Worm (Caenorhabditis elegans) whole organism, L2 larva: ENCODE results near the gene unc-60.

Experiments used
- C34F6.9 ChIP-seq: fragments of 150-350 bp; optimal IDR thresholded peaks from 2 replicates; lab custom pipeline; 2014; ENCODE audit warnings: missing biosample characterization, missing genetic modification characterization
- alr-1 ChIP-seq: fragments of 150-350 bp; optimal IDR thresholded peaks from 2 replicates; lab custom pipeline; 2014; ENCODE audit warnings: missing biosample characterization, missing genetic modification characterization
- ama-1 ChIP-seq: fragments of 150-350 bp; optimal IDR thresholded peaks from 2 replicates; lab custom pipeline; 2018; ENCODE audit warnings: inconsistent platforms
- ceh-82 ChIP-seq: fragments of 150-350 bp; optimal IDR thresholded peaks from 2 replicates; lab custom pipeline; 2014; ENCODE audit warnings: missing biosample characterization, missing genetic modification characterization
- crh-2 ChIP-seq: sonication (generic microtip); optimal IDR thresholded peaks from 2 replicates; lab custom pipeline; 2017; ENCODE audit warnings: missing biosample characterization, missing genetic modification characterization
- elt-1 ChIP-seq: fragments of 150-350 bp; optimal IDR thresholded peaks from 2 replicates; lab custom pipeline; 2014; ENCODE audit warnings: missing biosample characterization, missing genetic modification characterization
- elt-3 ChIP-seq: sonication (generic microtip); optimal IDR thresholded peaks from 2 replicates; lab custom pipeline; 2017; ENCODE audit warnings: missing biosample characterization, missing genetic modification characterization
- fos-1 ChIP-seq: fragments of 150-350 bp; optimal IDR thresholded peaks from 2 replicates; lab custom pipeline; 2014; ENCODE audit warnings: missing biosample characterization, missing genetic modification characterization
- gmeb-1 ChIP-seq: fragments of 150-350 bp; optimal IDR thresholded peaks from 2 replicates; lab custom pipeline; 2014; ENCODE audit warnings: missing biosample characterization, missing genetic modification characterization
- lin-11 ChIP-seq: fragments of 150-350 bp; sonication (generic microtip); optimal IDR thresholded peaks from 2 replicates; lab custom pipeline; 2014; ENCODE audit warnings: missing biosample characterization, missing genetic modification characterization, inconsistent platforms, mixed read lengths
- lsy-2 ChIP-seq, 2 experiments: fragments of 150-350 bp in 1 of 2; sonication (generic microtip) in 1 of 2; optimal IDR thresholded peaks; 2 replicates each; lab custom pipeline; 2014 to 2017; ENCODE audit warnings: missing biosample characterization in 2 of 2, missing genetic modification characterization in 2 of 2
- mab-5 ChIP-seq: fragments of 150-350 bp; optimal IDR thresholded peaks from 2 replicates; lab custom pipeline; 2014; ENCODE audit warnings: missing biosample characterization, missing genetic modification characterization
- mbf-1 ChIP-seq: sonication (generic microtip); optimal IDR thresholded peaks from 2 replicates; lab custom pipeline; 2017; ENCODE audit warnings: missing biosample characterization, missing genetic modification characterization
- nhr-10 ChIP-seq: sonication (generic microtip); optimal IDR thresholded peaks from 2 replicates; lab custom pipeline; 2017; ENCODE audit warnings: missing biosample characterization, missing genetic modification characterization
- nhr-11 ChIP-seq: fragments of 150-350 bp; optimal IDR thresholded peaks from 2 replicates; lab custom pipeline; 2014; ENCODE audit warnings: missing biosample characterization, missing genetic modification characterization
- nhr-129 ChIP-seq: fragments of 150-350 bp; optimal IDR thresholded peaks from 2 replicates; lab custom pipeline; 2014; ENCODE audit warnings: missing biosample characterization, missing genetic modification characterization
- nhr-237 ChIP-seq: fragments of 150-350 bp; optimal IDR thresholded peaks from 2 replicates; lab custom pipeline; 2014; ENCODE audit warnings: missing biosample characterization, missing genetic modification characterization
- nhr-25 ChIP-seq: fragments of 150-350 bp; sonication (generic microtip); optimal IDR thresholded peaks from 3 replicates; lab custom pipeline; 2014; ENCODE audit warnings: missing biosample characterization, missing genetic modification characterization
- peb-1 ChIP-seq: fragments of 150-350 bp; optimal IDR thresholded peaks from 2 replicates; lab custom pipeline; 2014; ENCODE audit warnings: missing biosample characterization, missing genetic modification characterization
- skn-1 ChIP-seq: sonication (generic microtip); optimal IDR thresholded peaks from 2 replicates; lab custom pipeline; 2017; ENCODE audit warnings: missing biosample characterization, missing genetic modification characterization
- sma-3 ChIP-seq: sonication (generic microtip); optimal IDR thresholded peaks from 2 replicates; lab custom pipeline; 2016; ENCODE audit warnings: missing genetic modification reagents, missing genetic modification characterization, missing compliant biosample characterization
- sma-9 ChIP-seq, 2 experiments: fragments of 150-350 bp in 1 of 2; sonication (generic microtip) in 1 of 2; optimal IDR thresholded peaks; 2 replicates each; lab custom pipeline; 2014 to 2016; ENCODE audit warnings: missing genetic modification characterization in 2 of 2, mild to moderate bottlenecking in 1 of 2, missing biosample characterization in 1 of 2, missing compliant biosample characterization in 1 of 2, missing genetic modification reagents in 1 of 2, moderate library complexity in 1 of 2
- snpc-4 ChIP-seq: fragments of 150-350 bp; optimal IDR thresholded peaks from 2 replicates; lab custom pipeline; 2014; ENCODE audit warnings: missing biosample characterization, missing genetic modification characterization
- unc-39 ChIP-seq: fragments of 150-350 bp; optimal IDR thresholded peaks from 2 replicates; lab custom pipeline; 2014; ENCODE audit warnings: missing biosample characterization, missing genetic modification characterization
- unc-55 ChIP-seq: fragments of 150-350 bp; sonication (generic microtip); optimal IDR thresholded peaks from 3 replicates; lab custom pipeline; 2014; ENCODE audit warnings: missing biosample characterization, missing genetic modification reagents, missing genetic modification characterization
- zag-1 ChIP-seq: fragments of 150-350 bp; optimal IDR thresholded peaks from 2 replicates; lab custom pipeline; 2014; ENCODE audit warnings: missing biosample characterization, missing genetic modification characterization
- ztf-1 ChIP-seq: fragments of 200-800 bp; sonication (Bioruptor generic); conservative IDR thresholded peaks from 2 replicates; pipeline ENCODE4 v1.3.6; 2022; ENCODE audit warnings: missing genetic modification characterization, missing compliant biosample characterization
- ztf-11 ChIP-seq: sonication (generic microtip); optimal IDR thresholded peaks from 2 replicates; lab custom pipeline; 2017; ENCODE audit warnings: missing biosample characterization, missing genetic modification characterization
- ztf-4 ChIP-seq: fragments of 150-350 bp; optimal IDR thresholded peaks from 2 replicates; lab custom pipeline; 2014; ENCODE audit warnings: missing biosample characterization, missing genetic modification characterization

unc-60 gene

DNA sequence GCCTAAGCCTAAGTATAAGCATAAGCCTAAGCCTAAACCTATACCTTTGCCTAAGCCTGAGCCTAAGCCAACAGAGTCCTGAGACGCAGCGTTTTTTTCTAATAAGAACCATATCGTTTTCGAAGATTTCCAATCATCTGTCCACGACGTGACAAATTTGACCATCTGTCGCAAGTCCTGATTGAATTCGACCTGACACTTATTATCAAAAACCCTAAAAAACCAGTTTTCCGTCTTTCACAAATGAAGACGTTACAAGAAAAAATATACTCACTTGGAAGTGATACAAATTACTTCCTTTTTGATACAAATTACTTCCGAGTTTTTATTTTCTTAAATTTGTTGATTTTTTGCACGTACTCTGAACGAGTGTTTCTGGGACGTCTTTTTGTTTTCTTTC, 36.7 kb upstream of the unc-60 start:
- TF ChIP-seq lsy-2 (tag; optimal IDR thresholded peaks at IDR 0.05; lab: Kevin White, UChicago) (no peak), nhr-129 (tag; lab: Kevin White, UChicago) (no peak), C34F6.9 (tag; lab: Kevin White, UChicago) (no peak), zag-1 (tag; lab: Kevin White, UChicago) (no peak), crh-2 (tag; lab: Kevin White, UChicago) (no peak), nhr-25 (peak; percentile 10)

DNA sequence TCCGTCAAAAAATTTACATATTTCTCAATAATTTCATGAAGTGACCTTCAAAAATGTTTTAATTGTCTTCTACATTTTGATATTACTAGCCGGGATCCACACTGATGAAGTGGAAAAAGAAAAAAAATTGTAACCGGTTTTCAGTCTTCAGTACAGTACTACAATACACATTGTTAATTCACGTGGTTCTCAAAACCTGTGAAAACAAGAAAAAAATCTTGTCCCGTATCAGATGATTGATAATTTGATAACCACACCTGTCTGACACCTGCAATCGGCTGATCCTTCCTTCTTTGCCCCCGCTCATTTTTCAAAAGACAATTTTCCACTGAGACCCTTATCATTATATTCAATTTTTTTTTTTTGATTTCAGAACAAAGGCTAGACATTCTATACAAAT, 36.1 kb upstream of the unc-60 start, which contains the start of gene R09B5.11:
R09B5.11 (plus strand) TSS at position 374 of the 400 bp plus-strand sequence.
- TF ChIP-seq ztf-4 (tag; lab: Kevin White, UChicago): no peak
- TF ChIP-seq nhr-25: peak; percentile 19
- peak; percentile 8 for TF ChIP-seq sma-9 (GFP tag; optimal IDR thresholded peaks at IDR 0.05; lab: Kevin White, UChicago)
- TF ChIP-seq sma-9 (tag; optimal IDR thresholded peaks at IDR 0.05; lab: Kevin White, UChicago): no peak
- no peak for TF ChIP-seq snpc-4 (tag; lab: Kevin White, UChicago)
- TF ChIP-seq skn-1 (tag; lab: Kevin White, UChicago): no peak
- TF ChIP-seq sma-3 (GFP tag; lab: Kevin White, UChicago): peak; percentile 41
- TF ChIP-seq elt-3 (tag; lab: Kevin White, UChicago): no peak
- no peak for TF ChIP-seq peb-1
- no peak for TF ChIP-seq nhr-10 (tag; lab: Kevin White, UChicago)
- peak; percentile 16 for TF ChIP-seq gmeb-1 (tag; lab: Kevin White, UChicago)

DNA sequence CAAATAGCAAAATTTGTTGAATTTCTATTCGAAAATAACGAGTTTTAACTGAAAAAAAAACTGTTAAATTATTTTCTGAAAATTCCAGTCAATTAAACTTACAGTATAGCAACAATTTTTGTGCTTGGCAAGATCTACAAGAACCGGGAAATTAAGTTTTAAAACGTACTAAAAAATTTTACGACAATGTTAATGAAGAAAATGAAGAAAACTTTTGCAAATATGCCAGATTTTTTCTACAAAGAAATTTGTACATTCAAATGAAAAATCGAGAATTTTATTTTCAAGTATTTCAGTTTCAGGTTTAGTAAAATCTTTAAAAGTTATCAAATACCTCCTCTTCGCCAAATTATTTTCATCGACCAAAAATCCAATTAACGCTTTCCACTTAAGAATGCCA, 32.8 kb upstream of the unc-60 start, which contains the start of gene cnc-11:
cnc-11 (plus strand) TSS at position 301 of the 400 bp plus-strand sequence.
- TF ChIP-seq fos-1: no peak
- TF ChIP-seq skn-1 (tag; lab: Kevin White, UChicago): no peak
- no peak for TF ChIP-seq mbf-1

DNA sequence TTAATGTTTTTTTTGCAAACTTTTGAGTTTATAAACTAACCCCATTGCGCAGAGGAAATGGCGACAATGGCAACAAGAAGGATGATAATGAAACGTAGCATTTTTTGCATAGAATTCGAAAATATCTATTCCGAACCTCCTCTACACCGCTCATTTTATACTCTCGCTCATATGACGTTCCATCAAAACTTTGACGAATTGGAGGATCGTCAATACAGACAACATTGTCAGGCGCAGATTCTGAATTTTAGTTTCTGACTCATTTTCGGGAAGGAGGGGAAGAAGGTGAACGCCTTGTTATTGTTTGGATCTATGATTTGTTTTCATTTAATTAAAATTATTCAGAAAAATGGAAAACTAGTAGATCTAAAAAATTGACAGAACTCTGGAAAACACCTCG, 30.7 kb upstream of the unc-60 start, which contains the start of gene cnc-1:
cnc-1 (minus strand) TSS at position 101 of the 400 bp plus-strand sequence.
- TF ChIP-seq ztf-11 (tag; lab: Kevin White, UChicago): no peak
- TF ChIP-seq sma-3 (GFP tag; lab: Kevin White, UChicago): no peak
- TF ChIP-seq ztf-4 (tag; lab: Kevin White, UChicago): no peak
- no peak for TF ChIP-seq nhr-10 (tag; lab: Kevin White, UChicago)
- TF ChIP-seq ztf-1 (GFP tag; lab: Robert Waterston, UW): no peak
- no peak for TF ChIP-seq nhr-25
- TF ChIP-seq, all 48 proteins: peak for 0

DNA sequence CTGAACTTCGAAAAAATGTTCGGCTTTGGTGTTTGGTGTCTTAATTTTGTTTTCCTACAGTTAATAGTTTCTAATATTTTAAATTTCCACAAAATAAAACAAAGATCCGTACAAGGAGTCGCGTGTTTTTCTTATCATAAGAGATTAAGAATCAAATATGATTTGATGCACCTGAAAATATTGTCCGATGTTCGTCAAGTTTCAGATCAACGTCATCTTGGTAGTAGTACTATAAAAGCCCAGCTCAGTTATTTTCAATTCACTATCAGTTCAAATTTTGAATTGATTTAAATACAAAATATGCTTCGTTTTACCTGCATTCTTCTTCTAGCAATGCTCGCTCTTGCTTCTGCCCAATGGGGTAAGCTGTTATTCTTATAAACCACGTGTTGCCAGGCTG, 29.8 kb upstream of the unc-60 start, which contains the start of gene cnc-5:
cnc-5 (plus strand) TSS at position 301 of the 400 bp plus-strand sequence.
- no peak for TF ChIP-seq snpc-4 (tag; lab: Kevin White, UChicago)
- TF ChIP-seq nhr-129 (tag; lab: Kevin White, UChicago): no peak
- no peak for TF ChIP-seq ceh-82 (tag; lab: Kevin White, UChicago)
- no peak for TF ChIP-seq zag-1 (tag; lab: Kevin White, UChicago)
- TF ChIP-seq unc-39 (tag; lab: Kevin White, UChicago): no peak
- no peak for TF ChIP-seq skn-1 (tag; lab: Kevin White, UChicago)
- no peak for TF ChIP-seq lin-11 (tag; lab: Kevin White, UChicago)
- no peak for TF ChIP-seq ztf-4 (tag; lab: Kevin White, UChicago)
- TF ChIP-seq nhr-11 (tag; lab: Kevin White, UChicago): no peak
- no peak for TF ChIP-seq ztf-11 (tag; lab: Kevin White, UChicago)
- no peak for TF ChIP-seq gmeb-1 (tag; lab: Kevin White, UChicago)

DNA sequence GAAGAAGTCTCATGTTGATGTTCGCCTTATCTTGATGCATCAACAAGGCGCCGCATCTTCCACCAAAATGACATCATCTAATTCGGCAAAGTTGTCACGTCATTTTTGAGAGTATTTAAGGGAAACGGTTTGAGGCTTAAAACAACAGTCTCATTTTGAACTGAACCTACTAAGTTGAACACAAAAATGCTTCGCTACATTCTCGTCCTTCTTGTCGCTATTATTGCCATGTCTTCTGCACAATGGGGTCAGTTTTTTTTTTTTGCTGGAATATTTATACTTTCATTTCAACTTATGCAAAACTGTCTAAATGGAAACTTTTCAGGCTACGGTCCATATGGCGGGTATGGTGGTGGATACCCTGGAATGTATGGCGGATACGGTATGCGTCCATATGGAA, 27.8 kb upstream of the unc-60 start, which contains the start of gene cnc-4:
cnc-4 (plus strand) TSS at position 117 of the 400 bp plus-strand sequence.
- TF ChIP-seq alr-1 (tag; lab: Kevin White, UChicago) (no peak), ztf-11 (tag; lab: Kevin White, UChicago) (no peak), mab-5 (no peak), sma-3 (GFP tag; lab: Kevin White, UChicago) (peak; percentile 56), ama-1 (lab: Kevin White, UChicago) (peak; percentile 79), crh-2 (tag; lab: Kevin White, UChicago) (no peak), nhr-10 (tag; lab: Kevin White, UChicago) (no peak), fos-1 (no peak), elt-1 (no peak), unc-55 (GFP tag; lab: Kevin White, UChicago) (no peak), nhr-237 (tag; lab: Kevin White, UChicago) (no peak), unc-39 (tag; lab: Kevin White, UChicago) (no peak)
